Worm (Caenorhabditis elegans) whole organism, L4/young adult: ENCODE results near the gene C06A8.6.

Experiments used
- W03F9.2 ChIP-seq: fragments of 150-350 bp; optimal IDR thresholded peaks from 2 replicates; lab custom pipeline; 2014; ENCODE audit warnings: missing biosample characterization, missing genetic modification characterization
- dao-5 ChIP-seq: sonication (generic microtip); optimal IDR thresholded peaks from 2 replicates; lab custom pipeline; 2016; ENCODE audit warnings: missing genotype, missing genetic modification characterization, moderate library complexity, missing compliant biosample characterization
- him-1 ChIP-seq: sonication (generic microtip); optimal IDR thresholded peaks from 2 replicates; lab custom pipeline; 2016; ENCODE audit warnings: missing genotype, missing genetic modification reagents, missing genetic modification characterization, missing compliant biosample characterization

ce11 chrII:7770253-7770652, 2.0 kb upstream of the C06A8.6 start:
- TF ChIP-seq W03F9.2 (tag; lab: Kevin White, UChicago) = no peak
- TF ChIP-seq him-1 (tag; lab: Kevin White, UChicago) = no peak
- TF ChIP-seq dao-5 (tag; lab: Kevin White, UChicago) = no peak
